Fruit fly (Drosophila melanogaster) whole organism, prepupa: ENCODE results near the gene Nthl1.
A peak's percentile ranks its signal among the peaks of the same experiment; 100 is the strongest.

Source experiments
- CG10669 ChIP-seq: fragments of 200-800 bp; sonication (Bioruptor generic); optimal IDR thresholded peaks from 3 replicates; lab custom pipeline; 2018; ENCODE audit warnings: missing biosample characterization, mild to moderate bottlenecking, missing genetic modification characterization, moderate library complexity
- CG11294 ChIP-seq: fragments of 200-800 bp; sonication (Bioruptor generic); IDR thresholded peaks from 2 replicates; pipeline ENCODE4 v1.3.6; 2022; ENCODE audit warnings: missing biosample characterization, missing genetic modification characterization
- CG15336 ChIP-seq: fragments of 200-800 bp; sonication (Bioruptor generic); IDR thresholded peaks from 2 replicates; pipeline ENCODE4 v1.3.6; 2022; ENCODE audit warnings: missing biosample characterization, missing genetic modification characterization
- CG1621 ChIP-seq: fragments of 200-800 bp; sonication (Bioruptor generic); optimal IDR thresholded peaks from 3 replicates; lab custom pipeline; 2018; ENCODE audit warnings: missing biosample characterization, mild to moderate bottlenecking, missing genetic modification characterization
- CG3032 ChIP-seq: fragments of 200-800 bp; optimal IDR thresholded peaks from 2 replicates; lab custom pipeline; 2019; ENCODE audit warnings: missing biosample characterization, mild to moderate bottlenecking, missing genetic modification characterization, moderate library complexity
- CG31627 ChIP-seq: fragments of 200-800 bp; sonication (Bioruptor generic); optimal IDR thresholded peaks from 3 replicates; lab custom pipeline; 2016; ENCODE audit warnings: missing biosample characterization, missing genetic modification characterization
- CG32006 ChIP-seq: fragments of 200-800 bp; sonication (Bioruptor generic); optimal IDR thresholded peaks from 3 replicates; lab custom pipeline; 2017; ENCODE audit warnings: missing biosample characterization, mild to moderate bottlenecking, missing genetic modification characterization
- CG34406 ChIP-seq: fragments of 200-800 bp; sonication (Bioruptor generic); optimal IDR thresholded peaks from 3 replicates; lab custom pipeline; 2016; ENCODE audit warnings: missing biosample characterization, missing genetic modification characterization
- CG3919 ChIP-seq: fragments of 200-800 bp; sonication (Bioruptor generic); optimal IDR thresholded peaks from 3 replicates; lab custom pipeline; 2016; ENCODE audit warnings: missing biosample characterization, missing genetic modification characterization
- CG6163 ChIP-seq: fragments of 200-800 bp; sonication (Bioruptor generic); IDR thresholded peaks from 3 replicates; pipeline ENCODE4 v1.3.6; 2022; ENCODE audit warnings: missing biosample characterization, missing genetic modification characterization
- CG6276 ChIP-seq: fragments of 200-800 bp; sonication (Bioruptor generic); optimal IDR thresholded peaks from 2 replicates; lab custom pipeline; 2017; ENCODE audit warnings: missing biosample characterization, mild to moderate bottlenecking, missing genetic modification characterization
- CG6792 ChIP-seq: fragments of 200-800 bp; sonication (Bioruptor generic); optimal IDR thresholded peaks from 3 replicates; lab custom pipeline; 2016; ENCODE audit warnings: missing biosample characterization, missing genetic modification characterization
- CG6854 ChIP-seq: fragments of 200-800 bp; sonication (Bioruptor generic); optimal IDR thresholded peaks from 2 replicates; lab custom pipeline; 2017; ENCODE audit warnings: missing biosample characterization, mild to moderate bottlenecking, missing genetic modification characterization
- CG8119 ChIP-seq: fragments of 200-800 bp; sonication (Bioruptor generic); IDR thresholded peaks from 3 replicates; pipeline ENCODE4 v1.3.6; 2022; ENCODE audit warnings: missing biosample characterization, missing genetic modification characterization
- CG8319 ChIP-seq: fragments of 200-800 bp; sonication (Bioruptor generic); optimal IDR thresholded peaks from 3 replicates; lab custom pipeline; 2016; ENCODE audit warnings: missing biosample characterization, missing genetic modification characterization
- CG9139 ChIP-seq: fragments of 200-800 bp; sonication (Bioruptor generic); optimal IDR thresholded peaks from 3 replicates; lab custom pipeline; 2017; ENCODE audit warnings: missing biosample characterization, mild to moderate bottlenecking, missing genetic modification characterization
- Eip78C ChIP-seq: fragments of 200-800 bp; sonication (Bioruptor generic); peaks from one replicate; lab custom pipeline; 2016; ENCODE audit warnings: missing biosample characterization, missing genetic modification characterization
- Eip93F ChIP-seq: fragments of 200-800 bp; sonication (Bioruptor generic); optimal IDR thresholded peaks from 2 replicates; lab custom pipeline; 2016; ENCODE audit warnings: missing biosample characterization, mild to moderate bottlenecking, missing genetic modification characterization
- Ets21C ChIP-seq: fragments of 200-800 bp; sonication (Bioruptor generic); optimal IDR thresholded peaks from 3 replicates; lab custom pipeline; 2016; ENCODE audit warnings: missing biosample characterization, missing genetic modification characterization
- Ets96B ChIP-seq: fragments of 200-800 bp; optimal IDR thresholded peaks from 2 replicates; lab custom pipeline; 2019; ENCODE audit warnings: missing biosample characterization, mild to moderate bottlenecking, missing genetic modification characterization, moderate library complexity
- Hr4 ChIP-seq: fragments of 200-800 bp; sonication (Bioruptor generic); optimal IDR thresholded peaks from 3 replicates; lab custom pipeline; 2016; ENCODE audit warnings: missing biosample characterization, missing genetic modification characterization
- Lpt ChIP-seq: fragments of 200-800 bp; sonication (Bioruptor generic); optimal IDR thresholded peaks from 3 replicates; lab custom pipeline; 2016; ENCODE audit warnings: missing biosample characterization, missing genetic modification characterization
- OdsH ChIP-seq: fragments of 200-800 bp; sonication (Bioruptor generic); optimal IDR thresholded peaks from 3 replicates; lab custom pipeline; 2016; ENCODE audit warnings: missing biosample characterization, missing genetic modification characterization
- Smox ChIP-seq: fragments of 200-800 bp; sonication (Bioruptor generic); optimal IDR thresholded peaks from 3 replicates; lab custom pipeline; 2016; ENCODE audit warnings: missing biosample characterization, missing genetic modification characterization
- Sox102F ChIP-seq: fragments of 200-800 bp; sonication (Bioruptor generic); optimal IDR thresholded peaks from 2 replicates; lab custom pipeline; 2016; ENCODE audit warnings: missing biosample characterization, mild to moderate bottlenecking, missing genetic modification characterization
- Sox14 ChIP-seq: fragments of 200-800 bp; sonication (Bioruptor generic); optimal IDR thresholded peaks from 3 replicates; lab custom pipeline; 2016; ENCODE audit warnings: missing biosample characterization, missing genetic modification characterization
- achi ChIP-seq: fragments of 200-800 bp; sonication (Bioruptor generic); optimal IDR thresholded peaks from 3 replicates; lab custom pipeline; 2016; ENCODE audit warnings: missing biosample characterization, missing genetic modification characterization
- acj6 ChIP-seq: fragments of 200-800 bp; sonication (Bioruptor generic); optimal IDR thresholded peaks from 3 replicates; lab custom pipeline; 2016; ENCODE audit warnings: missing biosample characterization, missing genetic modification characterization
- cyc ChIP-seq: fragments of 200-800 bp; sonication (Bioruptor generic); optimal IDR thresholded peaks from 3 replicates; lab custom pipeline; 2016; ENCODE audit warnings: missing biosample characterization, missing genetic modification characterization
- dac ChIP-seq: fragments of 200-800 bp; sonication (Bioruptor generic); optimal IDR thresholded peaks from 2 replicates; lab custom pipeline; 2017; ENCODE audit warnings: missing biosample characterization, mild to moderate bottlenecking, missing genetic modification characterization
- dsx ChIP-seq: fragments of 200-800 bp; optimal IDR thresholded peaks from 3 replicates; lab custom pipeline; 2019; ENCODE audit warnings: missing biosample characterization, mild to moderate bottlenecking, missing genetic modification characterization, moderate library complexity; ENCODE audit not compliant: poor library complexity, severe bottlenecking
- eg ChIP-seq: fragments of 200-800 bp; sonication (Bioruptor generic); IDR thresholded peaks from 3 replicates; pipeline ENCODE4 v1.3.6; 2022; ENCODE audit warnings: missing biosample characterization, missing genetic modification characterization
- esn ChIP-seq: fragments of 200-800 bp; sonication (Bioruptor generic); optimal IDR thresholded peaks from 2 replicates; lab custom pipeline; 2016; ENCODE audit warnings: missing biosample characterization, mild to moderate bottlenecking, missing genetic modification characterization, moderate library complexity
- fd59A ChIP-seq: fragments of 200-800 bp; sonication (Bioruptor generic); optimal IDR thresholded peaks from 2 replicates; lab custom pipeline; 2017; ENCODE audit warnings: missing biosample characterization, mild to moderate bottlenecking, missing genetic modification characterization, missing genetic modification reagents
- fkh ChIP-seq: fragments of 200-800 bp; sonication (Bioruptor generic); optimal IDR thresholded peaks from 3 replicates; lab custom pipeline; 2017; ENCODE audit warnings: missing biosample characterization, mild to moderate bottlenecking, missing genetic modification characterization, moderate library complexity
- lz ChIP-seq: fragments of 200-800 bp; sonication (Bioruptor generic); optimal IDR thresholded peaks from 3 replicates; lab custom pipeline; 2016; ENCODE audit warnings: missing biosample characterization, missing genetic modification characterization
- pdm3 ChIP-seq: fragments of 200-800 bp; sonication (Bioruptor generic); optimal IDR thresholded peaks from 3 replicates; lab custom pipeline; 2016; ENCODE audit warnings: missing biosample characterization, missing genetic modification characterization
- salr ChIP-seq, 2 experiments: fragments of 200-800 bp; sonication (Bioruptor generic); optimal IDR thresholded peaks; 3 replicates each; lab custom pipeline; 2016 to 2018; ENCODE audit warnings: missing biosample characterization in 2 of 2, missing genetic modification characterization in 2 of 2, mild to moderate bottlenecking in 1 of 2
- ss ChIP-seq, 2 experiments: fragments of 200-800 bp; sonication (Bioruptor generic); optimal IDR thresholded peaks; 2 replicates in 1 of 2; 3 replicates in 1 of 2; lab custom pipeline; 2017 to 2018; ENCODE audit warnings: mild to moderate bottlenecking in 2 of 2, missing biosample characterization in 2 of 2, missing genetic modification characterization in 2 of 2, moderate library complexity in 1 of 2
- svp ChIP-seq: fragments of 200-800 bp; sonication (Bioruptor generic); peaks from one replicate; lab custom pipeline; 2016; ENCODE audit warnings: missing biosample characterization, missing genetic modification characterization
- topi ChIP-seq: fragments of 200-800 bp; sonication (Bioruptor generic); optimal IDR thresholded peaks from 3 replicates; lab custom pipeline; 2016; ENCODE audit warnings: missing biosample characterization, missing genetic modification characterization
- vri ChIP-seq: fragments of 200-800 bp; sonication (Bioruptor generic); optimal IDR thresholded peaks from 3 replicates; lab custom pipeline; 2016; ENCODE audit warnings: missing biosample characterization, mild to moderate bottlenecking, missing genetic modification characterization

Nthl1 gene

dm6 chr2L:20896681-20897341, 30.8 kb downstream of the Nthl1 start:
- TF ChIP-seq vri (GFP tag; lab: Kevin White, UChicago), result no peak
- TF ChIP-seq OdsH (GFP tag; lab: Kevin White, UChicago), result no peak
- TF ChIP-seq CG15336 (GFP tag; lab: Robert Waterston, UW), result no peak
- TF ChIP-seq CG3919 (GFP tag; lab: Kevin White, UChicago), result no peak
- peak; percentile 13 for TF ChIP-seq Eip78C
- TF ChIP-seq fkh (GFP tag; lab: Kevin White, UChicago), result peak; percentile 76
- no peak for TF ChIP-seq Sox102F

dm6 chr2L:20891188-20891587, 36.5 kb downstream of the Nthl1 start:
- no peak for TF ChIP-seq topi (GFP tag; lab: Kevin White, UChicago)
- TF ChIP-seq CG1621 (tag; lab: Kevin White, UChicago), result no peak
- TF ChIP-seq Smox (GFP tag; lab: Kevin White, UChicago), result no peak
- no peak for TF ChIP-seq Ets21C
- TF ChIP-seq cyc, result no peak
- no peak for TF ChIP-seq dac
- TF ChIP-seq acj6 (GFP tag; lab: Kevin White, UChicago), result peak; percentile 7
- peak; percentile 8 for TF ChIP-seq vri (GFP tag; lab: Kevin White, UChicago)
- no peak for TF ChIP-seq CG11294 (GFP tag; lab: Robert Waterston, UW)
- peak; percentile 41; the same call in 1 of the 2 replicates for TF ChIP-seq CG15336 (GFP tag; lab: Robert Waterston, UW)
- peak in 1 of 2 experiments; percentile 26 for TF ChIP-seq ss (GFP tag; optimal IDR thresholded peaks at IDR 0.05; lab: Kevin White, UChicago)
- TF ChIP-seq Lpt (GFP tag; lab: Kevin White, UChicago), result peak; percentile 41
- peak; percentile 55 for TF ChIP-seq fkh (GFP tag; lab: Kevin White, UChicago)
- peak; percentile 35 for TF ChIP-seq Sox14 (GFP tag; lab: Kevin White, UChicago)
- peak; percentile 23 for TF ChIP-seq Hr4 (GFP tag; lab: Kevin White, UChicago)
- no peak for TF ChIP-seq svp (GFP tag; lab: Kevin White, UChicago)
- peak; percentile 9 for TF ChIP-seq CG3032 (tag; lab: Kevin White, UChicago)
- no peak for TF ChIP-seq Eip93F (GFP tag; lab: Kevin White, UChicago)
- TF ChIP-seq CG9139 (GFP tag; lab: Kevin White, UChicago), result no peak
- peak; percentile 27 for TF ChIP-seq CG32006 (GFP tag; lab: Kevin White, UChicago)
- TF ChIP-seq OdsH (GFP tag; lab: Kevin White, UChicago), result peak; percentile 33
- peak; percentile 1 for TF ChIP-seq CG10669
- TF ChIP-seq eg, result peak; percentile 75; the same call in 2 of the 3 replicates
- TF ChIP-seq dsx (GFP tag; lab: Kevin White, UChicago), result peak; percentile 49
- peak; percentile 38; the same call in 1 of the 3 replicates for TF ChIP-seq CG8119 (GFP tag; lab: Robert Waterston, UW)
- TF ChIP-seq CG3919 (GFP tag; lab: Kevin White, UChicago), result peak; percentile 29
- no peak for TF ChIP-seq CG6792 (GFP tag; lab: Kevin White, UChicago)
- no peak for TF ChIP-seq Ets96B
- no peak for TF ChIP-seq CG31627
- peak; percentile 35 for TF ChIP-seq CG6276 (GFP tag; lab: Kevin White, UChicago)
- peak in 1 of 2 experiments; percentile 30 for TF ChIP-seq salr (GFP tag; optimal IDR thresholded peaks at IDR 0.05; lab: Kevin White, UChicago)
- no peak for TF ChIP-seq esn (GFP tag; lab: Kevin White, UChicago)
- TF ChIP-seq Eip78C, result peak; percentile 64
- TF ChIP-seq CG34406 (GFP tag; lab: Kevin White, UChicago), result no peak
- TF ChIP-seq CG8319, result no peak
- no peak for TF ChIP-seq fd59A (GFP tag; lab: Kevin White, UChicago)
- no peak for TF ChIP-seq CG6854 (GFP tag; lab: Kevin White, UChicago)
- TF ChIP-seq CG6163 (GFP tag; lab: Robert Waterston, UW), result peak; percentile 57
- peak; percentile 15 for TF ChIP-seq achi (GFP tag; lab: Kevin White, UChicago)
- TF ChIP-seq pdm3 (GFP tag; lab: Kevin White, UChicago), result peak; percentile 23
- no peak for TF ChIP-seq lz
